2 fruit fly cellular contexts compared by ENCODE assay signal in the genomic region with DNA sequence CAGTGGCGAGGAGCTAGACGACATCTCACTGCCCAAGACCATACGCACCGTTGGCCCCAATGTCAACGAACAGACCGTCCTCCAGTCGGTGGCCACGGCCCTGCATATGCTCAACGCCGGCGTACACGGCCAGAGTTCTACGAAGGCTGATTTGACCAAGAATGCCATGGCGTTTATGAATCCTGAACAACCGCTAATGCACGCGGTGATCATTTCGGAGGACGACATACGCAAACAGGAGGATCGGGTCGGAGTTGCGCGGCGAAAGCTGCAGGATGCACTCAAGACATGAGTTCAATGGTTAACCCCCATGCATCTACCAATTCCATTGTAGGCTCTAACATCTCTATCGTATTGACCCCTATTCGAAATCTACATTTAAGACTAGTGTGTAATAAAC.
TF ChIP-seq lines count a peak whose summit lies in the region.

No protein-coding gene starts in this region.

- TF ChIP-seq CTCF in whole organism, embryonic (GFP tag; optimal IDR thresholded peaks at IDR 0.05; lab: Kevin White, UChicago), result no peak

TF ChIP-seq in whole organism, embryonic, 481 proteins besides CTCF, POLR2A, EP300 and RAD21:
- TF ChIP-seq CG12299 (tag; optimal IDR thresholded peaks at IDR 0.05; lab: Kevin White, UChicago), result no peak
- no peak for TF ChIP-seq Vsx1 (GFP tag; optimal IDR thresholded peaks at IDR 0.05; lab: Kevin White, UChicago)
- TF ChIP-seq Ada2b (GFP tag; IDR thresholded peaks at IDR 0.05; lab: Robert Waterston, UW), result 0 out of 2 replicates have a peak, but pooled peaks have one; percentile 2
- no peak for TF ChIP-seq MBD-R2 (GFP tag; IDR thresholded peaks at IDR 0.05; lab: Robert Waterston, UW)
- peak; percentile 53 for TF ChIP-seq Ets65A (GFP tag; lab: Kevin White, UChicago)
- no peak for TF ChIP-seq Dip3 (GFP tag; optimal IDR thresholded peaks at IDR 0.05; lab: Kevin White, UChicago)
- no peak for TF ChIP-seq B-H2 (GFP tag; optimal IDR thresholded peaks at IDR 0.05; lab: Kevin White, UChicago)
- TF ChIP-seq unpg (GFP tag; optimal IDR thresholded peaks at IDR 0.05; lab: Kevin White, UChicago), result no peak
- TF ChIP-seq Med (GFP tag; lab: Kevin White, UChicago), result peak; percentile 54
- 0 out of 3 replicates have a peak, but pooled peaks have one; percentile 33 for TF ChIP-seq CG16813 (GFP tag; IDR thresholded peaks at IDR 0.05; lab: Robert Waterston, UW; ENCODE audit: partially characterized antibody)
- no peak for TF ChIP-seq amos (GFP tag; IDR thresholded peaks at IDR 0.05; lab: Robert Waterston, UW; ENCODE audit: partially characterized antibody)
- no peak for TF ChIP-seq CG10654 (GFP tag; optimal IDR thresholded peaks at IDR 0.05; lab: Kevin White, UChicago)

TF ChIP-seq in whole organism, prepupa, 60 proteins besides CTCF, POLR2A, EP300 and RAD21:
- TF ChIP-seq fkh (GFP tag; optimal IDR thresholded peaks at IDR 0.05; lab: Kevin White, UChicago) (no peak), CG6163 (GFP tag; IDR thresholded peaks at IDR 0.05; lab: Robert Waterston, UW) (0 out of 3 replicates have a peak, but pooled peaks have one; percentile 7), dsx (GFP tag; optimal IDR thresholded peaks at IDR 0.05; lab: Kevin White, UChicago; ENCODE audit: poor library complexity, severe bottlenecking) (no peak), Eip75B (GFP tag; optimal IDR thresholded peaks at IDR 0.05; lab: Kevin White, UChicago) (no peak), CG6792 (GFP tag; optimal IDR thresholded peaks at IDR 0.05; lab: Kevin White, UChicago) (no peak), Ets21C (GFP tag; optimal IDR thresholded peaks at IDR 0.05; lab: Kevin White, UChicago) (no peak)
TF ChIP-seq in whole organism, prepupa: peak in this region for 1.
